Worm (Caenorhabditis elegans) whole organism, mixed stage, embryonic: ENCODE measurements around the gene R03D7.15.
A peak's percentile ranks its signal among the peaks of the same experiment; 100 is the strongest.

ENCODE experiments used
- bed-3 ChIP-seq: fragments of 200-800 bp; sonication (Bioruptor generic); optimal IDR thresholded peaks from 3 replicates; lab custom pipeline; 2018; ENCODE audit warnings: mild to moderate bottlenecking, missing genetic modification characterization, moderate library complexity, missing compliant biosample characterization
- blmp-1 ChIP-seq: fragments of 150-350 bp; optimal IDR thresholded peaks from 2 replicates; lab custom pipeline; 2014; ENCODE audit warnings: missing biosample characterization, missing genetic modification characterization
- ceh-39 ChIP-seq: fragments of 150-350 bp; optimal IDR thresholded peaks from 2 replicates; lab custom pipeline; 2014; ENCODE audit warnings: missing biosample characterization, missing genetic modification characterization
- ceh-43 ChIP-seq: fragments of 200-800 bp; sonication (Bioruptor generic); optimal IDR thresholded peaks from 2 replicates; lab custom pipeline; 2018; ENCODE audit warnings: mild to moderate bottlenecking, missing genetic modification characterization, moderate library complexity, missing compliant biosample characterization
- ceh-83 ChIP-seq: fragments of 200-800 bp; sonication (Bioruptor generic); optimal IDR thresholded peaks from 2 replicates; lab custom pipeline; 2018; ENCODE audit warnings: mild to moderate bottlenecking, missing genetic modification characterization, missing compliant biosample characterization
- ces-1 ChIP-seq: fragments of 150-350 bp; optimal IDR thresholded peaks from 2 replicates; lab custom pipeline; 2014; ENCODE audit warnings: missing biosample characterization, missing genetic modification reagents, missing genetic modification characterization
- cnd-1 ChIP-seq: fragments of 200-800 bp; sonication (Bioruptor generic); optimal IDR thresholded peaks from 2 replicates; lab custom pipeline; 2018; ENCODE audit warnings: mild to moderate bottlenecking, missing genetic modification characterization, missing compliant biosample characterization
- drap-1 ChIP-seq: fragments of 200-800 bp; sonication (Bioruptor generic); optimal IDR thresholded peaks from 3 replicates; lab custom pipeline; 2018; ENCODE audit warnings: mild to moderate bottlenecking, missing genetic modification characterization, missing compliant biosample characterization
- elt-1 ChIP-seq: sonication (generic microtip); optimal IDR thresholded peaks from 2 replicates; lab custom pipeline; 2017; ENCODE audit warnings: missing genetic modification characterization, mild to moderate bottlenecking, missing compliant biosample characterization, antibody characterized with exemption, moderate library complexity, borderline replicate concordance; ENCODE audit not compliant: insufficient read depth
- flh-1 ChIP-seq: fragments of 200-800 bp; sonication (Bioruptor generic); optimal IDR thresholded peaks from 2 replicates; lab custom pipeline; 2018; ENCODE audit warnings: mild to moderate bottlenecking, missing genetic modification characterization, moderate library complexity, missing compliant biosample characterization
- hlh-1 ChIP-seq: fragments of 150-350 bp; optimal IDR thresholded peaks from 2 replicates; lab custom pipeline; 2014; ENCODE audit warnings: missing biosample characterization, missing genetic modification reagents, missing genetic modification characterization
- lsy-2 ChIP-seq: fragments of 150-350 bp; optimal IDR thresholded peaks from 2 replicates; lab custom pipeline; 2014; ENCODE audit warnings: missing biosample characterization, missing genetic modification characterization
- mab-5 ChIP-seq: fragments of 150-350 bp; optimal IDR thresholded peaks from 2 replicates; lab custom pipeline; 2014; ENCODE audit warnings: missing biosample characterization, missing genetic modification characterization
- mep-1 ChIP-seq: fragments of 150-350 bp; optimal IDR thresholded peaks from 2 replicates; lab custom pipeline; 2017; ENCODE audit warnings: missing biosample characterization, missing genetic modification reagents, missing genetic modification characterization, inconsistent platforms
- mls-2 ChIP-seq: sonication (generic microtip); optimal IDR thresholded peaks from 2 replicates; lab custom pipeline; 2016; ENCODE audit warnings: mild to moderate bottlenecking, missing genetic modification characterization, moderate library complexity, missing compliant biosample characterization
- nhr-12 ChIP-seq: fragments of 150-350 bp; optimal IDR thresholded peaks from 2 replicates; lab custom pipeline; 2014; ENCODE audit warnings: missing biosample characterization, missing genetic modification characterization
- nhr-2 ChIP-seq: fragments of 150-350 bp; optimal IDR thresholded peaks from 2 replicates; lab custom pipeline; 2014; ENCODE audit warnings: missing biosample characterization, missing genetic modification characterization
- nhr-28 ChIP-seq: fragments of 150-350 bp; optimal IDR thresholded peaks from 2 replicates; lab custom pipeline; 2014; ENCODE audit warnings: missing biosample characterization, missing genetic modification characterization
- sem-2 ChIP-seq: fragments of 200-800 bp; sonication (Bioruptor generic); optimal IDR thresholded peaks from 2 replicates; lab custom pipeline; 2018; ENCODE audit warnings: mild to moderate bottlenecking, missing genetic modification characterization, missing compliant biosample characterization
- sptf-1 ChIP-seq: sonication (generic microtip); optimal IDR thresholded peaks from 2 replicates; lab custom pipeline; 2017; ENCODE audit warnings: mild to moderate bottlenecking, missing genetic modification characterization, moderate library complexity, missing compliant biosample characterization
- tbx-8 ChIP-seq: fragments of 200-800 bp; sonication (Bioruptor generic); optimal IDR thresholded peaks from 2 replicates; lab custom pipeline; 2018; ENCODE audit warnings: mild to moderate bottlenecking, missing genetic modification characterization, moderate library complexity, missing compliant biosample characterization
- unc-62 ChIP-seq: fragments of 150-350 bp; optimal IDR thresholded peaks from 2 replicates; lab custom pipeline; 2014; ENCODE audit warnings: missing biosample characterization, missing genetic modification reagents, missing genetic modification characterization
- zip-8 ChIP-seq: fragments of 150-350 bp; optimal IDR thresholded peaks from 2 replicates; lab custom pipeline; 2014; ENCODE audit warnings: missing biosample characterization, missing genetic modification characterization
- ztf-11 ChIP-seq: fragments of 150-350 bp; optimal IDR thresholded peaks from 2 replicates; lab custom pipeline; 2014; ENCODE audit warnings: missing biosample characterization, missing genetic modification characterization

The R03D7.15 gene

ce11 chrII:10946848-10947247 lies 4.8 kb downstream of the R03D7.15 start:
- TF ChIP-seq unc-62 (GFP tag; lab: Kevin White, UChicago) (peak; percentile 81), lsy-2 (tag; lab: Kevin White, UChicago) (no peak)
- TF ChIP-seq, all 35 proteins: peak for 1

- TF ChIP-seq bed-3 (no peak), lsy-2 (tag; lab: Kevin White, UChicago) (no peak), mab-5 (tag; lab: Kevin White, UChicago) (no peak), ceh-39 (tag; lab: Kevin White, UChicago) (no peak), ztf-11 (tag; lab: Kevin White, UChicago) (no peak), ceh-83 (GFP tag; lab: Kevin White, UChicago) (no peak), tbx-8 (GFP tag; lab: Kevin White, UChicago) (no peak), elt-1 (tag; lab: Kevin White, UChicago) (no peak), blmp-1 (tag; lab: Kevin White, UChicago) (no peak), hlh-1 (tag; lab: Kevin White, UChicago) (no peak), cnd-1 (tag; lab: Kevin White, UChicago) (no peak), nhr-2 (tag; lab: Kevin White, UChicago) (no peak)
These were observed 5.3 kb downstream of the R03D7.15 start, which contains the start of the genes tceb-3 and gskl-1 for ce11 chrII:10947317-10947716. Gene tceb-3, minus strand, starts transcription at chrII:10947417. Gene gskl-1, plus strand, starts transcription at chrII:10947559.

- no peak for TF ChIP-seq ztf-11 (tag; lab: Kevin White, UChicago)
These were observed 6.4 kb downstream of the R03D7.15 start for ce11 chrII:10948236-10949025.

- TF ChIP-seq zip-8 (no peak), sptf-1 (tag; lab: Kevin White, UChicago) (no peak), ceh-39 (tag; lab: Kevin White, UChicago) (no peak), drap-1 (no peak), ceh-83 (GFP tag; lab: Kevin White, UChicago) (no peak), mab-5 (tag; lab: Kevin White, UChicago) (no peak), ceh-43 (no peak), elt-1 (tag; lab: Kevin White, UChicago) (no peak), mls-2 (tag; lab: Kevin White, UChicago) (no peak)
These were observed 7.4 kb downstream of the R03D7.15 start for ce11 chrII:10949383-10949782.

ce11 chrII:10950107-10950679 lies 8.2 kb downstream of the R03D7.15 start, which contains the start of gene gst-5:
Gene gst-5, plus strand, starts transcription at chrII:10950352.
- TF ChIP-seq elt-1 (tag; lab: Kevin White, UChicago): no peak
- peak; percentile 6 for TF ChIP-seq blmp-1 (tag; lab: Kevin White, UChicago)

ce11 chrII:10953065-10953464 lies 11.0 kb downstream of the R03D7.15 start, which contains the start of gene nos-1:
Gene nos-1, minus strand, starts transcription at chrII:10953165.
- TF ChIP-seq elt-1 (tag; lab: Kevin White, UChicago) (no peak), mep-1 (no peak), ces-1 (no peak), sptf-1 (tag; lab: Kevin White, UChicago) (no peak), lsy-2 (tag; lab: Kevin White, UChicago) (no peak), hlh-1 (tag; lab: Kevin White, UChicago) (no peak), nhr-28 (tag; lab: Kevin White, UChicago) (no peak), flh-1 (GFP tag; lab: Kevin White, UChicago) (no peak), nhr-12 (tag; lab: Kevin White, UChicago) (no peak), unc-62 (GFP tag; lab: Kevin White, UChicago) (no peak), drap-1 (no peak), tbx-8 (GFP tag; lab: Kevin White, UChicago) (no peak), zip-8 (no peak), mab-5 (tag; lab: Kevin White, UChicago) (no peak), blmp-1 (tag; lab: Kevin White, UChicago) (no peak), sem-2 (no peak), nhr-2 (tag; lab: Kevin White, UChicago) (no peak)
